Worm (Caenorhabditis elegans) whole organism, L3 larva: Measurements from ENCODE around the gene F21C10.18.

ENCODE experiments used
- aly-2 ChIP-seq: fragments of 150-350 bp; optimal IDR thresholded peaks from 2 replicates; lab custom pipeline; 2014; ENCODE audit warnings: missing biosample characterization, missing genetic modification characterization
- ama-1 ChIP-seq: fragments of 150-350 bp; optimal IDR thresholded peaks from 2 replicates; lab custom pipeline; 2018
- ceh-16 ChIP-seq: sonication (generic microtip); optimal IDR thresholded peaks from 2 replicates; lab custom pipeline; 2017; ENCODE audit warnings: missing biosample characterization, missing genetic modification characterization
- ceh-28 ChIP-seq: fragments of 150-350 bp; optimal IDR thresholded peaks from 2 replicates; lab custom pipeline; 2014; ENCODE audit warnings: missing biosample characterization, missing genetic modification reagents, missing genetic modification characterization
- ceh-82 ChIP-seq: fragments of 150-350 bp; optimal IDR thresholded peaks from 2 replicates; lab custom pipeline; 2014; ENCODE audit warnings: missing biosample characterization, missing genetic modification characterization
- daf-12 ChIP-seq: fragments of 150-350 bp; optimal IDR thresholded peaks from 2 replicates; lab custom pipeline; 2014; ENCODE audit warnings: missing biosample characterization, missing genetic modification reagents, missing genetic modification characterization
- egl-27 ChIP-seq: sonication (generic microtip); optimal IDR thresholded peaks from 4 replicates; lab custom pipeline; 2017; ENCODE audit warnings: missing biosample characterization, missing genetic modification reagents, missing genetic modification characterization
- elt-2 ChIP-seq: sonication (generic microtip); optimal IDR thresholded peaks from 2 replicates; lab custom pipeline; 2016; ENCODE audit warnings: missing genetic modification reagents, mild to moderate bottlenecking, missing genetic modification characterization, missing compliant biosample characterization
- eor-1 ChIP-seq, 2 experiments: fragments of 150-350 bp; optimal IDR thresholded peaks; 2 replicates each; lab custom pipeline; 2014 to 2018; ENCODE audit warnings: missing biosample characterization in 2 of 2, missing genetic modification characterization in 2 of 2
- fos-1 ChIP-seq: fragments of 150-350 bp; optimal IDR thresholded peaks from 2 replicates; lab custom pipeline; 2014; ENCODE audit warnings: missing biosample characterization, missing genetic modification characterization
- lin-39 ChIP-seq: fragments of 150-350 bp; optimal IDR thresholded peaks from 2 replicates; lab custom pipeline; 2018; ENCODE audit warnings: missing biosample characterization, missing genetic modification reagents, missing genetic modification characterization
- lsy-12 ChIP-seq: sonication (generic microtip); optimal IDR thresholded peaks from 2 replicates; lab custom pipeline; 2016; ENCODE audit warnings: mild to moderate bottlenecking, missing genetic modification characterization, missing compliant biosample characterization
- mdl-1 ChIP-seq: fragments of 150-350 bp; optimal IDR thresholded peaks from 2 replicates; lab custom pipeline; 2014; ENCODE audit warnings: missing biosample characterization, missing genetic modification characterization
- mml-1 ChIP-seq: fragments of 150-350 bp; sonication (generic microtip); optimal IDR thresholded peaks from 3 replicates; lab custom pipeline; 2014; ENCODE audit warnings: missing biosample characterization, missing genetic modification characterization
- nhr-23 ChIP-seq: fragments of 150-350 bp; optimal IDR thresholded peaks from 2 replicates; lab custom pipeline; 2014; ENCODE audit warnings: missing biosample characterization, missing genetic modification reagents, missing genetic modification characterization
- nhr-237 ChIP-seq: fragments of 150-350 bp; optimal IDR thresholded peaks from 2 replicates; lab custom pipeline; 2014; ENCODE audit warnings: missing biosample characterization, missing genetic modification characterization
- nhr-25 ChIP-seq: sonication (generic microtip); optimal IDR thresholded peaks from 2 replicates; lab custom pipeline; 2017; ENCODE audit warnings: missing biosample characterization, missing genetic modification characterization
- nhr-28 ChIP-seq: fragments of 150-350 bp; optimal IDR thresholded peaks from 2 replicates; lab custom pipeline; 2014; ENCODE audit warnings: missing biosample characterization, missing genetic modification characterization
- nhr-43 ChIP-seq: sonication (generic microtip); optimal IDR thresholded peaks from 2 replicates; lab custom pipeline; 2016; ENCODE audit warnings: mild to moderate bottlenecking, missing genetic modification characterization, missing compliant biosample characterization; ENCODE audit not compliant: poor library complexity, severe bottlenecking
- nhr-67 ChIP-seq: fragments of 150-350 bp; optimal IDR thresholded peaks from 2 replicates; lab custom pipeline; 2014; ENCODE audit warnings: missing biosample characterization, missing genetic modification characterization
- nhr-76 ChIP-seq: fragments of 150-350 bp; sonication (generic microtip); optimal IDR thresholded peaks from 5 replicates; lab custom pipeline; 2014; ENCODE audit warnings: missing biosample characterization, missing genetic modification characterization
- nhr-77 ChIP-seq: fragments of 150-350 bp; optimal IDR thresholded peaks from 2 replicates; lab custom pipeline; 2014; ENCODE audit warnings: missing biosample characterization, missing genetic modification characterization
- pha-4 ChIP-seq: fragments of 150-350 bp; optimal IDR thresholded peaks from 2 replicates; lab custom pipeline; 2014; ENCODE audit warnings: missing biosample characterization, missing genetic modification reagents, missing genetic modification characterization
- pqm-1 ChIP-seq: fragments of 150-350 bp; optimal IDR thresholded peaks from 2 replicates; lab custom pipeline; 2017; ENCODE audit warnings: missing biosample characterization, missing genetic modification characterization, inconsistent platforms
- skn-1 ChIP-seq: fragments of 150-350 bp; optimal IDR thresholded peaks from 2 replicates; lab custom pipeline; 2014; ENCODE audit warnings: missing biosample characterization, missing genetic modification characterization
- snpc-4 ChIP-seq: fragments of 150-350 bp; optimal IDR thresholded peaks from 2 replicates; lab custom pipeline; 2014; ENCODE audit warnings: missing biosample characterization, missing genetic modification characterization
- tbx-2 ChIP-seq: sonication (generic microtip); optimal IDR thresholded peaks from 2 replicates; lab custom pipeline; 2016; ENCODE audit warnings: mild to moderate bottlenecking, missing genetic modification characterization, missing compliant biosample characterization
- zag-1 ChIP-seq: fragments of 150-350 bp; optimal IDR thresholded peaks from 2 replicates; lab custom pipeline; 2014; ENCODE audit warnings: missing biosample characterization, missing genetic modification characterization

The F21C10.18 gene

DNA sequence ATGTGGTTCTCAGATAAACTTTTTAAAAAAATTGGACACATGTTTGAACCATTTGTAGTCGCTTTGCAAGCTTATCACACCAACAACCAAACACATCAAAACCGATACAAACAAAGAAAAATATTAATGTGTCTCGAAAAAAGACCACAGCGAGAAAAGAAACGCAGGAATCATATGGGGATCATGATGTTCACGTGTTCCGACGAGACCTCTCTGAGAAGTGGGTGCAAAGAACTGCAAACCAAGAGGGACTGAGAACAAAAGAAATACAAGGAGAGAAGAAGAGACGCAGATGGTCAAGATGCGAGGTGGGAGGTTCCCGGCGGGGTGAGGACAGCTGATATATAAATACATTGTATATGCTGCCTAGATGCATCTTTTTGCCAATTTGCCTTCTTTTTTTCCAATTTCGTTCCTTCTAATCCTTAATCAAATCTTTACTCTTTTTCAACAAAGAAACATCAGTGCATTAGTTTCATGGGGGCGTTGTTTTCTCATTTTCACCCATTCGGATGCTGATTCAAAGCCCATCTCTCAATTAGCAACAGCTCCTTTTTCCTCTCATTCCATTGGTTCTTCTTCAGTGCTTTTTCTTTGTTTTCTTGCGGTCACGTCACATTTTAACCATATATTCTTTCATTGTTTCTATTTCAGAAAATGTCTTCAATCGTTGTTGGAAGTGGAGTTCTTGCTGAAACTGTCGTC lies 12.6 kb upstream of the F21C10.18 start, which contains the start of gene F21C10.10 (continued):
- TF ChIP-seq fos-1 (tag; lab: Kevin White, UChicago) (peak; percentile 15), nhr-23 (peak; percentile 95), eor-1 (tag; optimal IDR thresholded peaks at IDR 0.05; lab: Kevin White, UChicago) (no peak), nhr-77 (tag; lab: Kevin White, UChicago) (peak; percentile 23), nhr-67 (tag; lab: Kevin White, UChicago) (no peak), aly-2 (tag; lab: Kevin White, UChicago) (no peak), nhr-25 (tag; lab: Kevin White, UChicago) (peak; percentile 94), ceh-28 (peak; percentile 80), egl-27 (tag; lab: Kevin White, UChicago) (peak; percentile 54), nhr-28 (tag; lab: Kevin White, UChicago) (no peak), snpc-4 (tag; lab: Kevin White, UChicago) (peak; percentile 55), lsy-12 (tag; lab: Kevin White, UChicago) (peak; percentile 41), ceh-82 (tag; lab: Kevin White, UChicago) (no peak), mdl-1 (tag; lab: Kevin White, UChicago) (peak; percentile 89), zag-1 (no peak), pqm-1 (tag; lab: Kevin White, UChicago) (peak; percentile 89), tbx-2 (tag; lab: Kevin White, UChicago) (peak; percentile 57), nhr-76 (tag; lab: Kevin White, UChicago) (peak; percentile 92), nhr-43 (tag; lab: Kevin White, UChicago) (peak; percentile 98)
- TF ChIP-seq, all 47 proteins: peak for 27

DNA sequence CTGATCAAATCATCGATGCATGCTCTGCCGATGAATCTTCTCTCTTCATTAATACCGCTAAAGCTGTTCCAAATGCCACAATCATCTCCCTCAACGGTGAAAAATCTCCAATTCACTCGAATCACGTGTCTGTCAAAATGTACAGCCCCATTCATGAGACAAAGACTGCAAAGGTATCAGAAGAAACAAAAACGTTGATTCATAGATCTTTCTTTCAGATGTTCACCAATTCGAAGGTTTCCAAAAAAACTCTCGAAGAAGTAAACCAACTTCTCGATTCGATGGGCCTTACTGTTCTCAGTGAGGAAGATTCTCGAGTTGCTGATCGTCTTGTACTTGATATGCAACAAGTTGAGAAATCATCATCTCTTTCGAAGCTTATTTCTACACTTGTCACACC lies 11.6 kb upstream of the F21C10.18 start:
- TF ChIP-seq ama-1 (lab: Kevin White, UChicago), result peak; percentile 55
- peak; percentile 20 for TF ChIP-seq lin-39 (tag; lab: Kevin White, UChicago)
- TF ChIP-seq nhr-28 (tag; lab: Kevin White, UChicago), result no peak
- no peak for TF ChIP-seq elt-2 (tag; lab: Kevin White, UChicago)

DNA sequence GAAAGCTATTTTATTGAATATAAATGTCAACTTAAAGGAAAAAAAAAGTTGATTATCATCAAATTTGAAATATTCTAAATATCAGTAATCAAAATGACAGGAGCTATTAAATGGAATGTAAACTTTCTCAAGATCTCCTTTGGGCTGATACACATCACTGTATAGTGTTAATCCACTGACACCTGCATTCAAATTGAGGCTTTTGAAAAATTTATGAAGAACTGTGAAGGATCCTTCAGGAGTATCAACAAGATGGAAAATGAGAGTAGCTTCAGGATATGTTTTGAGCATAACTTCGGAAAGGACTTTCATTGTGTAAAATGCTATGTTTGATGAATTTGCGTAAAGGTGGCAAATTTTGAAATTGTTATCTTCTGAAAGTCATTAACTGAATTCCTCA lies 11.1 kb upstream of the F21C10.18 start:
- TF ChIP-seq ceh-16 (tag; lab: Kevin White, UChicago) (no peak), ama-1 (lab: Kevin White, UChicago) (no peak), snpc-4 (tag; lab: Kevin White, UChicago) (no peak), skn-1 (tag; lab: Kevin White, UChicago) (no peak)

DNA sequence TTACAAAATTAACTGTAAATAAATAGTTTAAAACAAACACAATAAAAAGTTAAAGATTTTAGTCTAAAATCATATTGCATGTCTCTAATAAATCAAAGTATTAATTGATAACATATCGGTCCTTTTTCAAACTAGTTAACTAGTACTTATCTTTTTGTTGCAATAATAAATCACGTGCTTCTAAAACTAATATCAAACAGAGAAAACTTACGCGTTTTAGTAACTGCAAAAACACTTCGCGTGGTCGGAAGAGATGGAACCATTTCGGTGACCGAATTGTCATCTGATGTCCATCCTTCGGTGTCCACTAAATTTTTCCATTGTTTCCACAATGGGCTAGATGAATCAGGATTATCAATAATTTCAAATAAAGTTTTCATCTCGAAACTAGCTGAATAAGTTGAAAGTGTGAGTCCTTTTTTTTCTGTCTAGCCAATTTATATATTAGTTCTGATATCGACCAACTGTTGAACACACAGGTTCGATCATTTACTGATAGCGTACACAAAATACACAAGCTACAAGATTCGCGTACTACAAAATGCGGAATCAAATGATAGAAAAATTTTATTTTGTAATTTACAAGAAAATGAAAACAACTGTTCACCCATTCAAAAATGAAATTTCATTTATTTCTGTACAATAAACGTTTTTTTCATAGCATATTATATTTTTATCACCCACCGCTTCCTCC lies 9.9 kb upstream of the F21C10.18 start, which contains the start of gene F21C10.9:
TSS of gene F21C10.9 (minus strand) at position 417 of the 694 bp plus-strand sequence.
- TF ChIP-seq ceh-16 (tag; lab: Kevin White, UChicago) (no peak), elt-2 (tag; lab: Kevin White, UChicago) (peak; percentile 25), pha-4 (tag; lab: Kevin White, UChicago) (peak; percentile 12)
- TF ChIP-seq, all 47 proteins: peak for 2

DNA sequence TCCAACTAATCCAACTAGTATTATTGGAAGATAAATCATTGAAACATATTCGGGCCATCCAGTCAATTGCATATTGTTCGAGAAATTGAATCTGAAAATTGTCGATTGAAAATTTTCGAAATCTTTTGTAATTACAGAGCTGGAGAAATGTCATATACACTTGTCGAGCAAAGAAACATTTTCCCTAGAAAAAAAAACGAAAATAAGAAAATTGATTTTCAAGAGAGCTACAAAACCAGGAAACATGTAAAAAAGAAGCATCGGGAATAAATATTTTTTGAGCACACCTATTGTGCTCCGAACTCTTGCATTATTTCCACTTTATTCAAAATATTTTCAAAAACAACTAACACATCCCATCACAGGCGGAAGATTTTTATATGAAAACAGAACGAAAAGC lies 7.3 kb upstream of the F21C10.18 start, which contains the start of gene frpr-6:
TSS of gene frpr-6 (minus strand) at position 101 of the 400 bp plus-strand sequence.
- TF ChIP-seq mml-1 (tag; lab: Kevin White, UChicago) (no peak), nhr-237 (tag; lab: Kevin White, UChicago) (no peak), daf-12 (tag; lab: Kevin White, UChicago) (no peak), nhr-76 (tag; lab: Kevin White, UChicago) (no peak)

DNA sequence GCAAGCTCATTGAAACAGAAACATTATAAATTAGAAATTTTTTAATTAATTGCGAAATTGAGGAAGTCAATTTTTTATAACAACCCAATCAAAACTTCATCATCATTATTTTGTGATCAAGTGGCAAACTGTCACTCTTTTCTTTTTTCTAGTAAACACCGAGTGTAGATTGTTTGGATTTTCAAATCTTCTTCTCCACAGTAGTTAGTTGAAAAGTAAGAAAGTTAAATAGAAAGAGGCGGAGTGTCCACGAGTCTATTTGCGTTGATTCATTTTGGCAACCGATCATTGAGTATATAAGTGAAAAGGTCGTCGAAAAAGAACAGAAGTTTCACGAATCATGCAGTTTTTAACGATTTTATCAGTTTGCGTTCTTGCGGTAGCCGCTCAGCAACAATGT lies 962 bp downstream of the F21C10.18 start, which contains the start of gene pqn-31:
TSS of gene pqn-31 (plus strand) at position 301 of the 400 bp plus-strand sequence.
- TF ChIP-seq eor-1 (tag; optimal IDR thresholded peaks at IDR 0.05; lab: Kevin White, UChicago) (no peak), pha-4 (tag; lab: Kevin White, UChicago) (peak; percentile 37)
- TF ChIP-seq, all 47 proteins: peak for 1
